Fruit fly (Drosophila melanogaster): Measurements from ENCODE around the gene Usp12-46.

DNA sequence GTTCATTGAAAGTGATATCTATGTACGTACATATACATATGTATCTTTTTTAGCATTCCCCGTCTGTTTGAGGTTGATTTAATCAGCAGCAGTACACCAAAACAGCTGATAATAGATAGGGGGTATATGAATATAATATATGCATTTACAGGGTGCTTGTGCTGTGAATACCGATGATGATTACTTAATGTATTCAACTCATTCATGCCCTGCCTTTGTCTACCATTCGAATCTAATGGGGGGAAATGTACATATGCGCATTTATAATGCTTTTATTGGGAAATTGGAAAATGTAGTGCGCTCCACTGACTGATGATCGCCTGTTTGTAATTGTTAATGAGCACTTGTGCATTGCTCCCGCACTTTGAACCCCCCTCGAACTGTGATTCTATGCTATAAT lies 29.4 kb downstream of the Usp12-46 start:
- TF ChIP-seq CG32121 (GFP tag; IDR thresholded peaks at IDR 0.05), result 0 out of 2 replicates have a peak, but pooled peaks have one; percentile 20
- TF ChIP-seq CG34367 (tag; optimal IDR thresholded peaks at IDR 0.05), result no peak
- TF ChIP-seq Pif1A (GFP tag; optimal IDR thresholded peaks at IDR 0.05), result no peak
- no peak for TF ChIP-seq EcR (GFP tag; optimal IDR thresholded peaks at IDR 0.05)
- TF ChIP-seq CG17806 (tag; optimal IDR thresholded peaks at IDR 0.05), result no peak
- TF ChIP-seq CG10348 (GFP tag; IDR thresholded peaks at IDR 0.05), result no peak

Data from whole organism, pupa.